Worm (Caenorhabditis elegans) whole organism, mixed stage, embryonic: ENCODE results near the gene lsy-2.

Experiments
- elt-1 ChIP-seq: sonication (generic microtip); optimal IDR thresholded peaks from 2 replicates; lab custom pipeline; 2017; ENCODE audit warnings: missing genetic modification characterization, mild to moderate bottlenecking, missing compliant biosample characterization, antibody characterized with exemption, moderate library complexity, borderline replicate concordance; ENCODE audit not compliant: insufficient read depth
- lin-13 ChIP-seq: fragments of 150-350 bp; optimal IDR thresholded peaks from 2 replicates; lab custom pipeline; 2014; ENCODE audit warnings: missing biosample characterization, missing genetic modification characterization
- sem-2 ChIP-seq: fragments of 200-800 bp; sonication (Bioruptor generic); optimal IDR thresholded peaks from 2 replicates; lab custom pipeline; 2018; ENCODE audit warnings: mild to moderate bottlenecking, missing genetic modification characterization, missing compliant biosample characterization
- ztf-11 ChIP-seq: fragments of 150-350 bp; optimal IDR thresholded peaks from 2 replicates; lab custom pipeline; 2014; ENCODE audit warnings: missing biosample characterization, missing genetic modification characterization

- no peak for TF ChIP-seq elt-1 (tag; lab: Kevin White, UChicago)
- no peak for TF ChIP-seq lin-13 (tag; lab: Kevin White, UChicago)
- TF ChIP-seq ztf-11 (tag; lab: Kevin White, UChicago) = no peak
- TF ChIP-seq sem-2 (GFP tag; lab: Kevin White, UChicago) = no peak
These were observed 17.9 kb downstream of the lsy-2 start for ce11 chrX:2107414-2107813.
